Fruit fly (Drosophila melanogaster) whole organism, embryonic: ENCODE measurements around the gene CG43136.

Experiments used
- Antp ChIP-seq: fragments of 200-800 bp; sonication (Bioruptor generic); optimal IDR thresholded peaks from 3 replicates; lab custom pipeline; 2016; ENCODE audit warnings: missing biosample characterization, missing genetic modification characterization
- C15 ChIP-seq: fragments of 200-800 bp; sonication (Bioruptor generic); IDR thresholded peaks from 3 replicates; pipeline ENCODE4 v1.3.6; 2022; ENCODE audit warnings: missing biosample characterization, missing genetic modification characterization
- CG11504 ChIP-seq: fragments of 200-800 bp; sonication (Bioruptor generic); optimal IDR thresholded peaks from 3 replicates; lab custom pipeline; 2019; ENCODE audit warnings: missing biosample characterization, mild to moderate bottlenecking, missing genetic modification characterization, moderate library complexity
- CG11696 ChIP-seq: fragments of 200-800 bp; sonication (Bioruptor generic); IDR thresholded peaks from 2 replicates; pipeline ENCODE4 v1.3.6; 2022; ENCODE audit warnings: missing biosample characterization, missing genetic modification characterization
- CG12155 ChIP-seq: fragments of 200-800 bp; sonication (Bioruptor generic); optimal IDR thresholded peaks from 3 replicates; lab custom pipeline; 2016; ENCODE audit warnings: missing biosample characterization, missing genetic modification characterization
- CG15269 ChIP-seq: fragments of 200-800 bp; sonication (Bioruptor generic); optimal IDR thresholded peaks from 2 replicates; lab custom pipeline; 2018; ENCODE audit warnings: missing biosample characterization, mild to moderate bottlenecking, missing genetic modification characterization, moderate library complexity
- CG15514 ChIP-seq: fragments of 200-800 bp; sonication (Bioruptor generic); optimal IDR thresholded peaks from 3 replicates; lab custom pipeline; 2017; ENCODE audit warnings: missing biosample characterization, missing genetic modification characterization, mild to moderate bottlenecking, moderate library complexity, missing genetic modification reagents
- CG16779 ChIP-seq: fragments of 200-800 bp; sonication (Bioruptor generic); IDR thresholded peaks from 2 replicates; pipeline ENCODE4 v1.3.6; 2022; ENCODE audit warnings: missing biosample characterization, missing genetic modification characterization
- CG16813 ChIP-seq: fragments of 200-800 bp; sonication (Bioruptor generic); IDR thresholded peaks from 3 replicates; pipeline ENCODE4 v1.3.6; 2022; ENCODE audit warnings: missing biosample characterization, missing genetic modification characterization; ENCODE audit not compliant: partially characterized antibody
- CG17328 ChIP-seq: fragments of 200-800 bp; sonication (Bioruptor generic); IDR thresholded peaks from 2 replicates; pipeline ENCODE4 v1.3.6; 2022; ENCODE audit warnings: missing biosample characterization, missing genetic modification characterization
- CG1832 ChIP-seq: fragments of 200-800 bp; sonication (Bioruptor generic); optimal IDR thresholded peaks from 2 replicates; lab custom pipeline; 2017; ENCODE audit warnings: missing biosample characterization, mild to moderate bottlenecking, missing genetic modification characterization, inconsistent platforms
- CG31365 ChIP-seq: fragments of 200-800 bp; sonication (Bioruptor generic); optimal IDR thresholded peaks from 2 replicates; lab custom pipeline; 2018; ENCODE audit warnings: missing biosample characterization, mild to moderate bottlenecking, missing genetic modification characterization
- CG34224 ChIP-seq: fragments of 200-800 bp; sonication (Bioruptor generic); IDR thresholded peaks from 3 replicates; pipeline ENCODE4 v1.3.6; 2022; ENCODE audit warnings: missing biosample characterization, missing genetic modification characterization; ENCODE audit not compliant: partially characterized antibody
- CG6272 ChIP-seq: fragments of 200-800 bp; sonication (Bioruptor generic); IDR thresholded peaks from 2 replicates; pipeline ENCODE4 v1.3.6; 2022; ENCODE audit warnings: missing biosample characterization, missing genetic modification characterization
- CG6791 ChIP-seq: fragments of 200-800 bp; sonication (Bioruptor generic); IDR thresholded peaks from 3 replicates; pipeline ENCODE4 v1.3.6; 2022; ENCODE audit warnings: missing biosample characterization, missing genetic modification characterization; ENCODE audit not compliant: partially characterized antibody
- CG6854 ChIP-seq: fragments of 200-800 bp; sonication (Bioruptor generic); optimal IDR thresholded peaks from 3 replicates; lab custom pipeline; 2017; ENCODE audit warnings: missing biosample characterization, mild to moderate bottlenecking, missing genetic modification characterization
- CG7786 ChIP-seq: fragments of 200-800 bp; sonication (Bioruptor generic); optimal IDR thresholded peaks from 2 replicates; lab custom pipeline; 2016; ENCODE audit warnings: missing biosample characterization, missing genetic modification characterization
- CG7928 ChIP-seq: fragments of 200-800 bp; sonication (Bioruptor generic); optimal IDR thresholded peaks from 2 replicates; lab custom pipeline; 2017; ENCODE audit warnings: missing biosample characterization, mild to moderate bottlenecking, missing genetic modification characterization
- CG9876 ChIP-seq: fragments of 200-800 bp; sonication (Bioruptor generic); optimal IDR thresholded peaks from 2 replicates; lab custom pipeline; 2016; ENCODE audit warnings: missing biosample characterization, missing genetic modification characterization
- Dref ChIP-seq: fragments of 200-800 bp; sonication (Bioruptor generic); IDR thresholded peaks from 2 replicates; pipeline ENCODE4 v1.3.6; 2022; ENCODE audit warnings: missing biosample characterization, missing genetic modification characterization
- H15 ChIP-seq: fragments of 200-800 bp; sonication (Bioruptor generic); IDR thresholded peaks from 3 replicates; pipeline ENCODE4 v1.3.6; 2022; ENCODE audit warnings: missing biosample characterization, missing genetic modification characterization
- HLH4C ChIP-seq: fragments of 200-800 bp; sonication (Bioruptor generic); IDR thresholded peaks from 3 replicates; pipeline ENCODE4 v1.3.6; 2022; ENCODE audit warnings: missing biosample characterization, missing genetic modification characterization; ENCODE audit not compliant: partially characterized antibody
- Mrtf ChIP-seq: fragments of 200-800 bp; sonication (Bioruptor generic); IDR thresholded peaks from 3 replicates; pipeline ENCODE4 v1.3.6; 2022; ENCODE audit warnings: missing biosample characterization, missing genetic modification characterization
- Oli ChIP-seq: fragments of 200-800 bp; sonication (Bioruptor generic); optimal IDR thresholded peaks from 2 replicates; lab custom pipeline; 2018; ENCODE audit warnings: missing biosample characterization, mild to moderate bottlenecking, missing genetic modification characterization, moderate library complexity
- Ravus ChIP-seq: fragments of 200-800 bp; sonication (Bioruptor generic); IDR thresholded peaks from 2 replicates; pipeline ENCODE4 v1.3.6; 2022; ENCODE audit warnings: missing biosample characterization, missing genetic modification characterization
- Stat92E ChIP-seq, 3 experiments: fragments of >200 bp in 2 of 3; fragments of 200-800 bp in 1 of 3; sonication (Bioruptor generic) in 1 of 3; optimal IDR thresholded peaks; 2 replicates each; lab custom pipeline; 2017 to 2019; ENCODE audit warnings: missing biosample characterization in 3 of 3, missing genetic modification characterization in 3 of 3, mild to moderate bottlenecking in 1 of 3, moderate library complexity in 1 of 3
- abd-A ChIP-seq: fragments of 200-800 bp; sonication (Bioruptor generic); optimal IDR thresholded peaks from 3 replicates; lab custom pipeline; 2019; ENCODE audit warnings: missing biosample characterization, mild to moderate bottlenecking, missing genetic modification characterization, moderate library complexity
- ap ChIP-seq: fragments of 200-800 bp; sonication (Bioruptor generic); IDR thresholded peaks from 2 replicates; pipeline ENCODE4 v1.3.6; 2022; ENCODE audit warnings: missing biosample characterization, missing genetic modification characterization
- ato ChIP-seq: fragments of 200-800 bp; sonication (Bioruptor generic); IDR thresholded peaks from 2 replicates; pipeline ENCODE4 v1.3.6; 2022; ENCODE audit warnings: missing biosample characterization, missing genetic modification characterization; ENCODE audit not compliant: partially characterized antibody
- bbx ChIP-seq: fragments of 200-800 bp; sonication (Bioruptor generic); IDR thresholded peaks from 2 replicates; pipeline ENCODE4 v1.3.6; 2022; ENCODE audit warnings: missing biosample characterization, missing genetic modification characterization; ENCODE audit not compliant: partially characterized antibody
- cad ChIP-seq: fragments of >200 bp; optimal IDR thresholded peaks from 2 replicates; lab custom pipeline; 2017; ENCODE audit warnings: missing biosample characterization, missing genetic modification characterization
- cg ChIP-seq: fragments of 200-800 bp; sonication (Bioruptor generic); optimal IDR thresholded peaks from 3 replicates; lab custom pipeline; 2019; ENCODE audit warnings: missing biosample characterization, mild to moderate bottlenecking, missing genetic modification characterization, moderate library complexity
- crc ChIP-seq: fragments of 200-800 bp; sonication (Bioruptor generic); optimal IDR thresholded peaks from 2 replicates; lab custom pipeline; 2016; ENCODE audit warnings: missing biosample characterization, missing genetic modification characterization
- crp ChIP-seq, 2 experiments: fragments of 200-800 bp; sonication (Bioruptor generic); optimal IDR thresholded peaks; 2 replicates in 1 of 2; 3 replicates in 1 of 2; lab custom pipeline; 2017; ENCODE audit warnings: missing biosample characterization in 2 of 2, missing genetic modification characterization in 2 of 2, mild to moderate bottlenecking in 1 of 2, moderate library complexity in 1 of 2
- dan ChIP-seq: fragments of 200-800 bp; sonication (Bioruptor generic); IDR thresholded peaks from 2 replicates; pipeline ENCODE4 v1.3.6; 2022; ENCODE audit warnings: missing biosample characterization, missing genetic modification characterization
- dpn ChIP-seq, 2 experiments: fragments of 200-800 bp; sonication (Bioruptor generic); optimal IDR thresholded peaks; 3 replicates each; lab custom pipeline; 2016; ENCODE audit warnings: missing biosample characterization in 2 of 2, missing genetic modification characterization in 2 of 2
- fd102C ChIP-seq: fragments of 200-800 bp; sonication (Bioruptor generic); optimal IDR thresholded peaks from 2 replicates; lab custom pipeline; 2018; ENCODE audit warnings: missing biosample characterization, mild to moderate bottlenecking, missing genetic modification characterization, moderate library complexity
- gcm2 ChIP-seq: fragments of 200-800 bp; sonication (Bioruptor generic); optimal IDR thresholded peaks from 2 replicates; lab custom pipeline; 2016; ENCODE audit warnings: missing biosample characterization, missing genetic modification characterization
- grau ChIP-seq: fragments of 200-800 bp; optimal IDR thresholded peaks from 3 replicates; lab custom pipeline; 2019; ENCODE audit warnings: missing biosample characterization, mild to moderate bottlenecking, missing genetic modification characterization, moderate library complexity
- grn ChIP-seq: fragments of 200-800 bp; sonication (Bioruptor generic); optimal IDR thresholded peaks from 3 replicates; lab custom pipeline; 2017; ENCODE audit warnings: missing biosample characterization, missing genetic modification characterization
- h ChIP-seq: fragments of >200 bp; optimal IDR thresholded peaks from 2 replicates; lab custom pipeline; 2017
- hth ChIP-seq: fragments of >200 bp; optimal IDR thresholded peaks from 2 replicates; lab custom pipeline; 2017; ENCODE audit warnings: inconsistent platforms
- insv ChIP-seq, 2 experiments: fragments of 200-800 bp; sonication (Bioruptor generic); optimal IDR thresholded peaks; 3 replicates each; lab custom pipeline; 2016 to 2018; ENCODE audit warnings: missing biosample characterization in 2 of 2, missing genetic modification characterization in 2 of 2
- lov ChIP-seq, 2 experiments: fragments of 200-800 bp in 1 of 2; fragments of >200 bp in 1 of 2; sonication (Bioruptor generic) in 1 of 2; IDR thresholded peaks in 1 of 2; optimal IDR thresholded peaks in 1 of 2; 2 replicates in 1 of 2; 3 replicates in 1 of 2; pipeline versions ENCODE4 v1.3.6 to Lab custom; 2017 to 2022; ENCODE audit warnings: missing biosample characterization in 1 of 2, missing genetic modification characterization in 1 of 2
- otp ChIP-seq: fragments of 200-800 bp; sonication (Bioruptor generic); IDR thresholded peaks from 3 replicates; pipeline ENCODE4, ENCODE4 v1.3.6; 2022; ENCODE audit warnings: missing biosample characterization, missing genetic modification characterization
- sd ChIP-seq: fragments of 200-800 bp; sonication (Bioruptor generic); optimal IDR thresholded peaks from 3 replicates; lab custom pipeline; 2018; ENCODE audit warnings: missing biosample characterization, mild to moderate bottlenecking, missing genetic modification characterization, moderate library complexity
- tap ChIP-seq: fragments of 200-800 bp; optimal IDR thresholded peaks from 3 replicates; lab custom pipeline; 2019; ENCODE audit warnings: missing biosample characterization, mild to moderate bottlenecking, missing genetic modification characterization, moderate library complexity
- tin ChIP-seq: fragments of 200-800 bp; sonication (Bioruptor generic); optimal IDR thresholded peaks from 3 replicates; lab custom pipeline; 2016; ENCODE audit warnings: missing biosample characterization, missing genetic modification characterization
- trh ChIP-seq: fragments of 200-800 bp; sonication (Bioruptor generic); optimal IDR thresholded peaks from 2 replicates; lab custom pipeline; 2016; ENCODE audit warnings: missing biosample characterization, missing genetic modification characterization

The CG43136 gene

dm6 chrX:5901628-5902213 lies 48.2 kb downstream of the CG43136 start (continued):
- TF ChIP-seq Oli (tag; lab: Kevin White, UChicago) (no peak), CG34224 (GFP tag; lab: Robert Waterston, UW) (peak; percentile 37; the same call in 1 of the 3 replicates), CG11504 (tag; lab: Kevin White, UChicago) (peak; percentile 24), h (lab: Kevin White, UChicago) (no peak), Ravus (no peak), dpn (GFP tag; optimal IDR thresholded peaks at IDR 0.05; lab: Kevin White, UChicago) (peak in 1 of 2 experiments; percentile 19), crc (GFP tag; lab: Kevin White, UChicago) (no peak), grn (GFP tag; lab: Kevin White, UChicago) (no peak), HLH4C (GFP tag; lab: Robert Waterston, UW) (no peak), insv (GFP tag; optimal IDR thresholded peaks at IDR 0.05; lab: Kevin White, UChicago) (peak in 1 of 2 experiments; percentile 37), bbx (GFP tag; lab: Robert Waterston, UW) (peak; percentile 32; the same call in 1 of the 2 replicates), CG12155 (GFP tag; lab: Kevin White, UChicago) (peak; percentile 38), fd102C (no peak), crp (GFP tag; optimal IDR thresholded peaks at IDR 0.05; lab: Kevin White, UChicago) (no peak), CG15514 (GFP tag; lab: Kevin White, UChicago) (peak; percentile 39), CG1832 (GFP tag; lab: Kevin White, UChicago) (peak; percentile 95), otp (GFP tag; lab: Robert Waterston, UW) (0 out of 3 replicates have a peak, but pooled peaks have one; percentile 5), tap (peak; percentile 11), dan (GFP tag; lab: Robert Waterston, UW) (no peak), ap (GFP tag; lab: Robert Waterston, UW) (no peak), ato (GFP tag; lab: Robert Waterston, UW) (0 out of 2 replicates have a peak, but pooled peaks have one; percentile 20), CG15269 (tag; lab: Kevin White, UChicago) (peak; percentile 16), abd-A (peak; percentile 83), Antp (GFP tag; lab: Kevin White, UChicago) (peak; percentile 25), trh (GFP tag; lab: Kevin White, UChicago) (no peak), CG16779 (peak; percentile 58; the same call in 1 of the 2 replicates), gcm2 (GFP tag; lab: Kevin White, UChicago) (no peak), tin (GFP tag; lab: Kevin White, UChicago) (no peak), Mrtf (GFP tag; lab: Robert Waterston, UW) (peak; percentile 57; the same call in 1 of the 3 replicates), Stat92E (GFP tag; optimal IDR thresholded peaks at IDR 0.05; lab: Kevin White, UChicago) (peak in 1 of 3 experiments; percentile 4), grau (tag; lab: Kevin White, UChicago) (peak; percentile 8), CG6854 (GFP tag; lab: Kevin White, UChicago) (no peak), CG6791 (0 out of 3 replicates have a peak, but pooled peaks have one; percentile 19), sd (tag; lab: Kevin White, UChicago) (peak; percentile 74), cad (GFP tag; lab: Kevin White, UChicago) (no peak), H15 (GFP tag; lab: Robert Waterston, UW) (no peak), CG11696 (GFP tag; lab: Robert Waterston, UW) (0 out of 2 replicates have a peak, but pooled peaks have one; percentile 11), CG7928 (no peak), CG7786 (GFP tag; lab: Kevin White, UChicago) (peak; percentile 25), Dref (GFP tag; lab: Robert Waterston, UW) (no peak), hth (lab: Kevin White, UChicago) (no peak), CG16813 (no peak), CG17328 (GFP tag; lab: Robert Waterston, UW) (no peak), cg (GFP tag; lab: Kevin White, UChicago) (peak; percentile 90), C15 (GFP tag; lab: Robert Waterston, UW) (no peak), CG9876 (GFP tag; lab: Kevin White, UChicago) (peak; percentile 29), lov (optimal IDR thresholded peaks at IDR 0.05; lab: Kevin White, UChicago) (no peak), lov (GFP tag; IDR thresholded peaks at IDR 0.05; lab: Robert Waterston, UW) (no peak), CG6272 (0 out of 2 replicates have a peak, but pooled peaks have one; percentile 15), CG31365 (no peak)
